Worm (Caenorhabditis elegans): ENCODE data around the gene F35B3.7.
A peak's percentile ranks its signal among the peaks of the same experiment; 100 is the strongest.

Gene F35B3.7

ce11 chrX:17042946-17043345 lies at the start of gene F35B3.7:
F35B3.7 (minus strand) TSS chrX:17043078.
- TF ChIP-seq aha-1 (tag) (peak; percentile 38), madf-5 (GFP tag; IDR thresholded peaks at IDR 0.05) (no peak), hlh-11 (tag; optimal IDR thresholded peaks at IDR 0.05) (peak; percentile 44), sdz-12 (GFP tag; optimal IDR thresholded peaks at IDR 0.05) (no peak), hlh-30 (tag; optimal IDR thresholded peaks at IDR 0.05; ENCODE audit: insufficient read depth) (peak; percentile 27), dmd-8 (GFP tag; IDR thresholded peaks at IDR 0.05) (peak; percentile 52; the same call in 1 of the 2 replicates), ceh-82 (tag; optimal IDR thresholded peaks at IDR 0.05) (no peak), spr-1 (tag; optimal IDR thresholded peaks at IDR 0.05) (no peak), mxl-3 (GFP tag; optimal IDR thresholded peaks at IDR 0.05) (peak; percentile 39), nhr-11 (tag; optimal IDR thresholded peaks at IDR 0.05) (peak; percentile 83), ztf-11 (tag; optimal IDR thresholded peaks at IDR 0.05) (no peak), hmg-1.1 (GFP tag; IDR thresholded peaks at IDR 0.05) (no peak), unc-130 (GFP tag; optimal IDR thresholded peaks at IDR 0.05) (no peak)

ce11 chrX:17092416-17092815 lies 49.5 kb upstream of the F35B3.7 start, which contains the start of gene sod-3:
sod-3 (plus strand) TSS chrX:17092753.
- TF ChIP-seq daf-16 (GFP tag; optimal IDR thresholded peaks at IDR 0.05) (no peak), daf-16 (tag; optimal IDR thresholded peaks at IDR 0.05) (peak; percentile 82), ceh-28 (tag; optimal IDR thresholded peaks at IDR 0.05) (no peak)

- TF ChIP-seq zfp-3 (GFP tag; conservative IDR thresholded peaks at IDR 0.05) (no peak), aha-1 (tag) (peak; percentile 95)
These were observed 37.9 kb upstream of the F35B3.7 start, which contains the start of the genes irld-23 and C08A9.10 for ce11 chrX:17080635-17081376. irld-23 (minus strand) TSS chrX:17080685. C08A9.10 (plus strand) TSS chrX:17081179.

- TF ChIP-seq nhr-77 (tag; optimal IDR thresholded peaks at IDR 0.05) (no peak), ztf-11 (tag; optimal IDR thresholded peaks at IDR 0.05) (no peak), spr-3 (GFP tag; optimal IDR thresholded peaks at IDR 0.05) (no peak), mdl-1 (tag; optimal IDR thresholded peaks at IDR 0.05) (no peak), ZK546.5 (tag; optimal IDR thresholded peaks at IDR 0.05) (no peak), lin-1 (GFP tag; IDR thresholded peaks at IDR 0.05) (no peak), T26A8.4 (GFP tag; IDR thresholded peaks at IDR 0.05) (no peak), fkh-10 (GFP tag; optimal IDR thresholded peaks at IDR 0.05) (no peak), nhr-41 (GFP tag; IDR thresholded peaks at IDR 0.05) (no peak), nhr-48 (tag; optimal IDR thresholded peaks at IDR 0.05) (no peak), dmd-9 (GFP tag; IDR thresholded peaks at IDR 0.05) (no peak), ctbp-1 (GFP tag; IDR thresholded peaks at IDR 0.05) (no peak), pqm-1 (tag; optimal IDR thresholded peaks at IDR 0.05) (no peak), madf-9 (GFP tag; conservative IDR thresholded peaks at IDR 0.05) (no peak), zfp-2 (tag; optimal IDR thresholded peaks at IDR 0.05) (no peak), lin-15B (tag; optimal IDR thresholded peaks at IDR 0.05) (no peak), Y48G9A.11 (GFP tag; IDR thresholded peaks at IDR 0.05) (no peak), daf-8 (GFP tag; IDR thresholded peaks at IDR 0.05) (no peak)
These were observed 29.2 kb upstream of the F35B3.7 start, which contains the start of gene C30G4.4 for ce11 chrX:17072088-17072487. C30G4.4 (minus strand) TSS chrX:17072188.

ce11 chrX:17070495-17070894 lies 27.6 kb upstream of the F35B3.7 start:
- TF ChIP-seq hlh-30 (tag; optimal IDR thresholded peaks at IDR 0.05; ENCODE audit: insufficient read depth) (peak; percentile 30), dmd-6 (GFP tag; IDR thresholded peaks at IDR 0.05) (peak; percentile 17; the same call in 1 of the 2 replicates), lin-13 (GFP tag; optimal IDR thresholded peaks at IDR 0.05) (no peak), mxl-3 (GFP tag; optimal IDR thresholded peaks at IDR 0.05) (peak; percentile 55), mdl-1 (tag; optimal IDR thresholded peaks at IDR 0.05) (peak in 1 of 2 experiments; percentile 26)

All from whole organism, L4 larva.